Fruit fly (Drosophila melanogaster) whole organism, embryonic: Measurements from ENCODE around the gene CG17327.

Source experiments
- CG11456 ChIP-seq: fragments of 200-800 bp; sonication (Bioruptor generic); IDR thresholded peaks from 3 replicates; pipeline ENCODE4 v1.3.6; 2022; ENCODE audit warnings: missing biosample characterization, missing genetic modification characterization
- CG12659 ChIP-seq: fragments of 200-800 bp; sonication (Bioruptor generic); optimal IDR thresholded peaks from 3 replicates; lab custom pipeline; 2017; ENCODE audit warnings: mild to moderate bottlenecking, missing biosample characterization, missing genetic modification reagents, missing genetic modification characterization
- CG13287 ChIP-seq: fragments of 200-800 bp; sonication (Bioruptor generic); IDR thresholded peaks from 2 replicates; pipeline ENCODE4 v1.3.6; 2022; ENCODE audit warnings: missing biosample characterization, missing genetic modification characterization; ENCODE audit not compliant: partially characterized antibody
- CG14667 ChIP-seq: fragments of 200-800 bp; sonication (Bioruptor generic); IDR thresholded peaks from 2 replicates; pipeline ENCODE4 v1.3.6; 2022; ENCODE audit warnings: missing biosample characterization, missing genetic modification characterization
- CG15073 ChIP-seq: fragments of 200-800 bp; sonication (Bioruptor generic); optimal IDR thresholded peaks from 2 replicates; lab custom pipeline; 2016; ENCODE audit warnings: missing biosample characterization, missing genetic modification characterization
- CG16863 ChIP-seq: fragments of 200-800 bp; sonication (Bioruptor generic); optimal IDR thresholded peaks from 3 replicates; lab custom pipeline; 2016; ENCODE audit warnings: missing biosample characterization, missing genetic modification characterization
- CG1792 ChIP-seq: fragments of 200-800 bp; sonication (Bioruptor generic); optimal IDR thresholded peaks from 2 replicates; lab custom pipeline; 2016; ENCODE audit warnings: missing biosample characterization, missing genetic modification characterization
- CG2120 ChIP-seq: fragments of 200-800 bp; sonication (Bioruptor generic); optimal IDR thresholded peaks from 3 replicates; lab custom pipeline; 2016; ENCODE audit warnings: missing biosample characterization, missing genetic modification characterization
- CG34422 ChIP-seq: fragments of 200-800 bp; sonication (Bioruptor generic); IDR thresholded peaks from 3 replicates; pipeline ENCODE4 v1.3.6; 2022; ENCODE audit warnings: missing biosample characterization, missing genetic modification characterization
- CG9437 ChIP-seq: fragments of 200-800 bp; sonication (Bioruptor generic); optimal IDR thresholded peaks from 2 replicates; lab custom pipeline; 2018; ENCODE audit warnings: missing biosample characterization, mild to moderate bottlenecking, missing genetic modification characterization
- D ChIP-seq, 2 experiments: fragments of 200-800 bp in 1 of 2; fragments of >200 bp in 1 of 2; sonication (Bioruptor generic) in 1 of 2; optimal IDR thresholded peaks; 2 replicates in 1 of 2; 3 replicates in 1 of 2; lab custom pipeline; 2017; ENCODE audit warnings: mild to moderate bottlenecking in 1 of 2, missing biosample characterization in 1 of 2, missing genetic modification characterization in 1 of 2, missing genetic modification reagents in 1 of 2
- H15 ChIP-seq: fragments of 200-800 bp; sonication (Bioruptor generic); IDR thresholded peaks from 3 replicates; pipeline ENCODE4 v1.3.6; 2022; ENCODE audit warnings: missing biosample characterization, missing genetic modification characterization
- Hr78 ChIP-seq, 2 experiments: fragments of 200-800 bp in 1 of 2; fragments of >200 bp in 1 of 2; sonication (Bioruptor generic) in 1 of 2; optimal IDR thresholded peaks; 2 replicates each; lab custom pipeline; 2017 to 2019; ENCODE audit warnings: missing biosample characterization in 2 of 2, missing genetic modification characterization in 2 of 2, mild to moderate bottlenecking in 1 of 2, moderate library complexity in 1 of 2
- Hsf ChIP-seq: fragments of 200-800 bp; sonication (Bioruptor generic); optimal IDR thresholded peaks from 3 replicates; lab custom pipeline; 2016; ENCODE audit warnings: missing biosample characterization, missing genetic modification characterization
- Mad ChIP-seq: fragments of 200-800 bp; sonication (Bioruptor generic); optimal IDR thresholded peaks from 2 replicates; lab custom pipeline; 2016; ENCODE audit warnings: missing biosample characterization, missing genetic modification characterization
- Max ChIP-seq: fragments of 200-800 bp; sonication (Bioruptor generic); optimal IDR thresholded peaks from 2 replicates; lab custom pipeline; 2016; ENCODE audit warnings: missing biosample characterization, mild to moderate bottlenecking, missing genetic modification characterization
- NFAT ChIP-seq: fragments of 200-800 bp; sonication (Bioruptor generic); IDR thresholded peaks from 2 replicates; pipeline ENCODE4 v1.3.6; 2022; ENCODE audit warnings: missing biosample characterization, missing genetic modification characterization
- Scr ChIP-seq: fragments of 200-800 bp; sonication (Bioruptor generic); IDR thresholded peaks from 2 replicates; pipeline ENCODE4 v1.3.6; 2022; ENCODE audit warnings: missing biosample characterization, missing genetic modification characterization; ENCODE audit not compliant: partially characterized antibody
- Xbp1 ChIP-seq: fragments of 200-800 bp; sonication (Bioruptor generic); optimal IDR thresholded peaks from 3 replicates; lab custom pipeline; 2016; ENCODE audit warnings: missing biosample characterization, mild to moderate bottlenecking, missing genetic modification characterization
- amos ChIP-seq: fragments of 200-800 bp; sonication (Bioruptor generic); IDR thresholded peaks from 2 replicates; pipeline ENCODE4 v1.3.6; 2022; ENCODE audit warnings: missing biosample characterization, missing genetic modification characterization; ENCODE audit not compliant: partially characterized antibody
- bbx ChIP-seq: fragments of 200-800 bp; sonication (Bioruptor generic); IDR thresholded peaks from 2 replicates; pipeline ENCODE4 v1.3.6; 2022; ENCODE audit warnings: missing biosample characterization, missing genetic modification characterization; ENCODE audit not compliant: partially characterized antibody
- cwo ChIP-seq: fragments of 200-800 bp; sonication (Bioruptor generic); optimal IDR thresholded peaks from 3 replicates; lab custom pipeline; 2017; ENCODE audit warnings: missing biosample characterization, missing genetic modification characterization, mild to moderate bottlenecking, moderate library complexity, missing genetic modification reagents
- dati ChIP-seq: fragments of 200-800 bp; sonication (Bioruptor generic); IDR thresholded peaks from 2 replicates; pipeline ENCODE4 v1.3.6; 2022; ENCODE audit warnings: missing biosample characterization, missing genetic modification characterization
- exex ChIP-seq: fragments of 200-800 bp; sonication (Bioruptor generic); optimal IDR thresholded peaks from 4 replicates; lab custom pipeline; 2018; ENCODE audit warnings: missing biosample characterization, mild to moderate bottlenecking, missing genetic modification characterization, moderate library complexity
- fd96Cb ChIP-seq: fragments of 200-800 bp; sonication (Bioruptor generic); optimal IDR thresholded peaks from 2 replicates; lab custom pipeline; 2018; ENCODE audit warnings: missing biosample characterization, mild to moderate bottlenecking, missing genetic modification characterization, moderate library complexity
- gro ChIP-seq: fragments of 200-800 bp; sonication (Bioruptor generic); optimal IDR thresholded peaks from 2 replicates; lab custom pipeline; 2016; ENCODE audit warnings: missing biosample characterization, missing genetic modification characterization
- ken ChIP-seq: fragments of 200-800 bp; sonication (Bioruptor generic); IDR thresholded peaks from 3 replicates; pipeline ENCODE4 v1.3.6; 2022; ENCODE audit warnings: missing biosample characterization, missing genetic modification characterization
- lmd ChIP-seq: fragments of 200-800 bp; sonication (Bioruptor generic); IDR thresholded peaks from 2 replicates; pipeline ENCODE4 v1.3.6; 2022; ENCODE audit warnings: missing biosample characterization, missing genetic modification characterization
- nerfin-1 ChIP-seq: fragments of 200-800 bp; sonication (Bioruptor generic); optimal IDR thresholded peaks from 3 replicates; lab custom pipeline; 2019; ENCODE audit warnings: missing biosample characterization, mild to moderate bottlenecking, missing genetic modification characterization, moderate library complexity
- pros ChIP-seq: fragments of 200-800 bp; sonication (Bioruptor generic); optimal IDR thresholded peaks from 3 replicates; lab custom pipeline; 2019; ENCODE audit warnings: missing biosample characterization, mild to moderate bottlenecking, missing genetic modification characterization, moderate library complexity
- row ChIP-seq: fragments of 200-800 bp; sonication (Bioruptor generic); IDR thresholded peaks from 3 replicates; pipeline ENCODE4 v1.3.6; 2022; ENCODE audit warnings: missing biosample characterization, missing genetic modification characterization
- run ChIP-seq: fragments of 200-800 bp; sonication (Bioruptor generic); optimal IDR thresholded peaks from 3 replicates; lab custom pipeline; 2018; ENCODE audit warnings: missing biosample characterization, mild to moderate bottlenecking, missing genetic modification characterization
- sc ChIP-seq, 3 experiments: fragments of >200 bp in 2 of 3; fragments of 200-800 bp in 1 of 3; sonication (Bioruptor generic) in 1 of 3; optimal IDR thresholded peaks; 2 replicates in 2 of 3; 3 replicates in 1 of 3; lab custom pipeline; 2017; ENCODE audit warnings: mild to moderate bottlenecking in 1 of 3, missing biosample characterization in 1 of 3, missing genetic modification characterization in 1 of 3, missing genetic modification reagents in 1 of 3
- ssp ChIP-seq: fragments of 200-800 bp; sonication (Bioruptor generic); IDR thresholded peaks from 2 replicates; pipeline ENCODE4 v1.3.6; 2022; ENCODE audit warnings: missing biosample characterization, missing genetic modification characterization
- stwl ChIP-seq: fragments of 200-800 bp; sonication (Bioruptor generic); optimal IDR thresholded peaks from 3 replicates; lab custom pipeline; 2018; ENCODE audit warnings: missing biosample characterization, mild to moderate bottlenecking, missing genetic modification characterization, moderate library complexity
- tio ChIP-seq: fragments of 200-800 bp; sonication (Bioruptor generic); optimal IDR thresholded peaks from 2 replicates; lab custom pipeline; 2017; ENCODE audit warnings: missing biosample characterization, missing genetic modification characterization, inconsistent platforms
- vvl ChIP-seq: fragments of 200-800 bp; sonication (Bioruptor generic); IDR thresholded peaks from 2 replicates; pipeline ENCODE4 v1.3.6; 2022; ENCODE audit warnings: missing biosample characterization, missing genetic modification characterization
- zen ChIP-seq: fragments of 200-800 bp; sonication (Bioruptor generic); optimal IDR thresholded peaks from 3 replicates; lab custom pipeline; 2018; ENCODE audit warnings: missing biosample characterization, mild to moderate bottlenecking, missing genetic modification characterization, moderate library complexity
- zfh1 ChIP-seq: fragments of 200-800 bp; sonication (Bioruptor generic); IDR thresholded peaks from 3 replicates; pipeline ENCODE4 v1.3.6; 2022; ENCODE audit warnings: missing biosample characterization, missing genetic modification characterization

CG17327 gene

dm6 chr3R:12967612-12968011, 29.9 kb downstream of the CG17327 start, which contains the start of the genes CG14384 and grsm:
Gene CG14384 (minus strand): TSS chr3R:12967712.
Gene grsm (minus strand): TSS chr3R:12967712.
- no peak for TF ChIP-seq Xbp1 (GFP tag; lab: Kevin White, UChicago)
- TF ChIP-seq dati = no peak
- TF ChIP-seq pros (GFP tag; lab: Kevin White, UChicago) = no peak
- TF ChIP-seq Hr78 (GFP tag; optimal IDR thresholded peaks at IDR 0.05; lab: Kevin White, UChicago) = no peak

dm6 chr3R:12964043-12964442, 33.5 kb downstream of the CG17327 start:
- TF ChIP-seq CG14667 (no peak), CG15073 (GFP tag; lab: Kevin White, UChicago) (no peak), exex (tag; lab: Kevin White, UChicago) (peak; percentile 44), CG9437 (GFP tag; lab: Kevin White, UChicago) (no peak), run (tag; lab: Kevin White, UChicago) (no peak), sc (optimal IDR thresholded peaks at IDR 0.05; lab: Kevin White, UChicago) (no peak), sc (GFP tag; optimal IDR thresholded peaks at IDR 0.05; lab: Kevin White, UChicago) (no peak), Scr (GFP tag; lab: Robert Waterston, UW) (no peak)

- TF ChIP-seq ken = no peak
Measured at dm6 chr3R:12963491-12963890, 34.0 kb downstream of the CG17327 start, which contains the start of gene Cyp304a1. Gene Cyp304a1 (plus strand): TSS chr3R:12963791.

dm6 chr3R:12962612-12963011, 34.9 kb downstream of the CG17327 start:
- TF ChIP-seq zfh1 (GFP tag; lab: Robert Waterston, UW) (no peak), cwo (GFP tag; lab: Kevin White, UChicago) (peak; percentile 9)

dm6 chr3R:12960929-12961855, 36.3 kb downstream of the CG17327 start, which contains the start of gene Spc25:
Gene Spc25 (plus strand): TSS chr3R:12961745.
- TF ChIP-seq row (GFP tag; lab: Robert Waterston, UW) (peak; percentile 73), ken (peak; percentile 75; the same call in 2 of the 3 replicates), lmd (GFP tag; lab: Robert Waterston, UW) (peak; percentile 31; the same call in 1 of the 2 replicates), CG13287 (GFP tag; lab: Robert Waterston, UW) (peak; percentile 97), CG12659 (peak; percentile 45), stwl (tag; lab: Kevin White, UChicago) (peak; percentile 97), Max (GFP tag; lab: Kevin White, UChicago) (no peak), H15 (peak; percentile 63; the same call in 1 of the 3 replicates), CG11456 (peak; percentile 74), D (optimal IDR thresholded peaks at IDR 0.05; lab: Kevin White, UChicago) (no peak), D (GFP tag; optimal IDR thresholded peaks at IDR 0.05; lab: Kevin White, UChicago) (no peak), fd96Cb (no peak), ssp (GFP tag; lab: Robert Waterston, UW) (peak; percentile 43), CG2120 (GFP tag; lab: Kevin White, UChicago) (peak; percentile 75), bbx (GFP tag; lab: Robert Waterston, UW) (peak; percentile 93), vvl (GFP tag; lab: Robert Waterston, UW) (peak; percentile 67), zen (tag; lab: Kevin White, UChicago) (no peak), CG16863 (GFP tag; lab: Kevin White, UChicago) (peak; percentile 52), CG34422 (GFP tag; lab: Robert Waterston, UW) (peak; percentile 80), tio (GFP tag; lab: Kevin White, UChicago) (no peak), NFAT (peak; percentile 68), CG1792 (GFP tag; lab: Kevin White, UChicago) (peak; percentile 41), nerfin-1 (tag; lab: Kevin White, UChicago) (no peak), gro (no peak), Hsf (GFP tag; lab: Kevin White, UChicago) (peak; percentile 64), Mad (GFP tag; lab: Kevin White, UChicago) (peak; percentile 46), amos (GFP tag; lab: Robert Waterston, UW) (peak; percentile 96)
